Fruit fly (Drosophila melanogaster): Measurements from ENCODE around the gene CG1764.

The CG1764 gene

DNA sequence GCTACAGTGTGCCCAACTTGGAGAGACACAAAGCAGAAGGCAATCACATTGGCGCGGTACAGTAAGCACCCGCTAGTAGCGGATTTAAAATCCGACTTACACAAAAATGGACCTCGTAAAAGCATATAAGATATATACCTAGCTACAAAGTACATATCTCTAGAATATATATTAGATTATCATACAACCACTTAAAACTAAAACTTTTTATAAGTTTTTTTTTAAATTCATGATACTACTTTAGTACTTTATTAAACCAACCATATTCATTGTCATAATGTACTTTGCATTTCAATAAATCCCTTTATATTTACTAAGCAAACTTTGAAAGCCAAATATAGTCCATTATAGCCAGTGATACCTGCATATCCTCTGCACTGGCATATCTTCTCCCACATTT, 27.1 kb downstream of the CG1764 start (continued):
- peak; percentile 71 for TF ChIP-seq Sox15 (GFP tag; optimal IDR thresholded peaks at IDR 0.05)
- TF ChIP-seq spab (GFP tag; optimal IDR thresholded peaks at IDR 0.05): peak; percentile 66
- TF ChIP-seq dsx (GFP tag; optimal IDR thresholded peaks at IDR 0.05; ENCODE audit: poor library complexity, severe bottlenecking): peak; percentile 1
- TF ChIP-seq Hr4 (GFP tag; optimal IDR thresholded peaks at IDR 0.05): peak; percentile 31
- TF ChIP-seq Hr38 (GFP tag; optimal IDR thresholded peaks at IDR 0.05): no peak
- peak; percentile 60 for TF ChIP-seq CG11902 (GFP tag; optimal IDR thresholded peaks at IDR 0.05)
- TF ChIP-seq net (GFP tag; optimal IDR thresholded peaks at IDR 0.05): peak; percentile 61
- TF ChIP-seq CG11762 (GFP tag; optimal IDR thresholded peaks at IDR 0.05; ENCODE audit: insufficient read depth): peak; percentile 73
- peak; percentile 73 for TF ChIP-seq Ets96B (tag; optimal IDR thresholded peaks at IDR 0.05)
- peak; percentile 3 to 78 for TF ChIP-seq salr (GFP tag; optimal IDR thresholded peaks at IDR 0.05)
- TF ChIP-seq OdsH (GFP tag; optimal IDR thresholded peaks at IDR 0.05): peak; percentile 82
- TF ChIP-seq CG7368 (GFP tag; optimal IDR thresholded peaks at IDR 0.05): peak; percentile 61
- peak; percentile 62 for TF ChIP-seq Met (GFP tag; optimal IDR thresholded peaks at IDR 0.05)
- TF ChIP-seq Gug (GFP tag; IDR thresholded peaks at IDR 0.05): peak; percentile 17; the same call in 1 of the 2 replicates
- TF ChIP-seq fd59A (GFP tag; optimal IDR thresholded peaks at IDR 0.05): peak; percentile 71

DNA sequence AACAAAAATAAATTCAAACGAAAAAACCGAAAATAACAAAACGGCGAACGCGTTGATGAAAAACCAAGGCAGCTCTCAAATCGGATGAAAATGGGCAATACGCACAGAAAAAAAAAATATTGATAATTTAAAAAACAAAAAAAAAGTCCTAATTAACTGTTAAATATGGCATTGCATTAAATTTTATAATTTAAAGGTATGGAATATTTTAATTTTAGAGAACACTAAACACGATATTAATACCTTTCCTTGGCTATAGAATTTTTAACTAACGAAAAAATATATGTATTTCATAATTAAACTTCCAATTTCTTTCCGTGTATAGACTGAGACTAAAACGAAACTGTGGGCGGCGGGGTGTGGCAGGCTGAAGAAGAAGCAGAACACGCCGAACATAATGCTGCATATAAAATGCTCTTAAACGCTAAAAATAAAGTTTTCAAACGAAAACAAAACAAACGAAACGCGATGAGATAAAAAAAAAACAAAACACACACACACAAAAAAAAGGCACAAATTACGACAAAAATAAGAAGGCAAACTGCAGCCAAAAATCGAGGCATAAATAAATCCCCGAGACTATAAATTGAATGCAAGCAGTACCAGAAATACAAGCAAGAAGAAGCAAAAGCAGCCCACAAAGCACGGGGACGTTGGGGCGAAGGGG, 27.7 kb downstream of the CG1764 start:
- no peak for TF ChIP-seq Hr38 (GFP tag; optimal IDR thresholded peaks at IDR 0.05)
- peak; percentile 34 for TF ChIP-seq OdsH (GFP tag; optimal IDR thresholded peaks at IDR 0.05)
- peak; percentile 27 for TF ChIP-seq topi (GFP tag; optimal IDR thresholded peaks at IDR 0.05)
- no peak for TF ChIP-seq dac (GFP tag; optimal IDR thresholded peaks at IDR 0.05)
- no peak for TF ChIP-seq CG6854 (GFP tag; optimal IDR thresholded peaks at IDR 0.05)
- TF ChIP-seq CG4318 (GFP tag; optimal IDR thresholded peaks at IDR 0.05): peak; percentile 17
- TF ChIP-seq Sox15 (GFP tag; optimal IDR thresholded peaks at IDR 0.05): no peak
- peak; percentile 19; the same call in 1 of the 2 replicates for TF ChIP-seq CG11294 (GFP tag; IDR thresholded peaks at IDR 0.05)
- TF ChIP-seq esn (GFP tag; optimal IDR thresholded peaks at IDR 0.05): peak; percentile 27
- TF ChIP-seq CG11902 (GFP tag; optimal IDR thresholded peaks at IDR 0.05): no peak
- TF ChIP-seq fkh (GFP tag; optimal IDR thresholded peaks at IDR 0.05): no peak
- peak; percentile 38 for TF ChIP-seq pdm3 (GFP tag; optimal IDR thresholded peaks at IDR 0.05)
- peak; percentile 62 for TF ChIP-seq CG6276 (GFP tag; optimal IDR thresholded peaks at IDR 0.05)
- TF ChIP-seq CG10631 (GFP tag; optimal IDR thresholded peaks at IDR 0.05): peak; percentile 35
- peak; percentile 82 for TF ChIP-seq eg (GFP tag; IDR thresholded peaks at IDR 0.05)
- TF ChIP-seq acj6 (GFP tag; optimal IDR thresholded peaks at IDR 0.05): peak; percentile 39
- TF ChIP-seq Ets96B (tag; optimal IDR thresholded peaks at IDR 0.05): peak; percentile 40
- TF ChIP-seq CG15336 (GFP tag; IDR thresholded peaks at IDR 0.05): peak; percentile 53
- peak; percentile 67 for TF ChIP-seq CG32006 (GFP tag; optimal IDR thresholded peaks at IDR 0.05)
- peak; percentile 40 for TF ChIP-seq CG3032 (tag; optimal IDR thresholded peaks at IDR 0.05)
- TF ChIP-seq CG8119 (GFP tag; IDR thresholded peaks at IDR 0.05): peak; percentile 67
- TF ChIP-seq Eip75B (GFP tag; optimal IDR thresholded peaks at IDR 0.05): peak; percentile 15
- TF ChIP-seq cyc (GFP tag; optimal IDR thresholded peaks at IDR 0.05): peak; percentile 24
- no peak for TF ChIP-seq CG7368 (GFP tag; optimal IDR thresholded peaks at IDR 0.05)
- TF ChIP-seq Eip78C (GFP tag): peak; percentile 84
- peak; percentile 45 for TF ChIP-seq achi (GFP tag; optimal IDR thresholded peaks at IDR 0.05)
- peak in 1 of 2 experiments; percentile 59 for TF ChIP-seq salr (GFP tag; optimal IDR thresholded peaks at IDR 0.05)
- TF ChIP-seq Hr4 (GFP tag; optimal IDR thresholded peaks at IDR 0.05): peak; percentile 45
- TF ChIP-seq CG6163 (GFP tag; IDR thresholded peaks at IDR 0.05): peak; percentile 58; the same call in 1 of the 3 replicates
- no peak for TF ChIP-seq Sox102F (GFP tag; optimal IDR thresholded peaks at IDR 0.05)
- peak; percentile 8 for TF ChIP-seq CG6808 (GFP tag; optimal IDR thresholded peaks at IDR 0.05)
- TF ChIP-seq spab (GFP tag; optimal IDR thresholded peaks at IDR 0.05): no peak
- TF ChIP-seq CG16779 (tag; optimal IDR thresholded peaks at IDR 0.05): no peak
- TF ChIP-seq svp (GFP tag): no peak
- TF ChIP-seq Ets21C (GFP tag; optimal IDR thresholded peaks at IDR 0.05): no peak
- TF ChIP-seq CG6792 (GFP tag; optimal IDR thresholded peaks at IDR 0.05): no peak
- no peak for TF ChIP-seq Met (GFP tag; optimal IDR thresholded peaks at IDR 0.05)
- TF ChIP-seq CG8319 (GFP tag; optimal IDR thresholded peaks at IDR 0.05): no peak
- TF ChIP-seq CG34406 (GFP tag; optimal IDR thresholded peaks at IDR 0.05): peak; percentile 36
